Fruit fly (Drosophila melanogaster) whole organism, embryonic: ENCODE measurements around the gene CG42525.

ENCODE experiments used
- C15 ChIP-seq: fragments of 200-800 bp; sonication (Bioruptor generic); IDR thresholded peaks from 3 replicates; pipeline ENCODE4 v1.3.6; 2022; ENCODE audit warnings: missing biosample characterization, missing genetic modification characterization
- CG10209 ChIP-seq: fragments of 200-800 bp; sonication (Bioruptor generic); optimal IDR thresholded peaks from 3 replicates; lab custom pipeline; 2017; ENCODE audit warnings: missing biosample characterization, mild to moderate bottlenecking, missing genetic modification characterization, missing genetic modification reagents
- CG10267 ChIP-seq: fragments of 200-800 bp; sonication (Bioruptor generic); optimal IDR thresholded peaks from 2 replicates; lab custom pipeline; 2018; ENCODE audit warnings: missing biosample characterization, mild to moderate bottlenecking, missing genetic modification characterization, moderate library complexity
- CG10274 ChIP-seq: fragments of 200-800 bp; sonication (Bioruptor generic); optimal IDR thresholded peaks from 3 replicates; lab custom pipeline; 2017; ENCODE audit warnings: missing biosample characterization, mild to moderate bottlenecking, missing genetic modification characterization
- CG10366 ChIP-seq: fragments of 200-800 bp; sonication (Bioruptor generic); IDR thresholded peaks from 2 replicates; pipeline ENCODE4 v1.3.6; 2022; ENCODE audit warnings: missing biosample characterization, missing genetic modification characterization
- CG10565 ChIP-seq: fragments of 200-800 bp; sonication (Bioruptor generic); optimal IDR thresholded peaks from 3 replicates; lab custom pipeline; 2016; ENCODE audit warnings: missing biosample characterization, mild to moderate bottlenecking, missing genetic modification characterization
- CG11247 ChIP-seq: fragments of 200-800 bp; sonication (Bioruptor generic); IDR thresholded peaks from 2 replicates; pipeline ENCODE4 v1.3.6; 2022; ENCODE audit warnings: missing biosample characterization, missing genetic modification characterization
- CG12744 ChIP-seq: fragments of 200-800 bp; sonication (Bioruptor generic); optimal IDR thresholded peaks from 2 replicates; lab custom pipeline; 2016; ENCODE audit warnings: missing biosample characterization, missing genetic modification characterization
- CG12769 ChIP-seq: fragments of 200-800 bp; sonication (Bioruptor generic); optimal IDR thresholded peaks from 2 replicates; lab custom pipeline; 2019; ENCODE audit warnings: missing biosample characterization, mild to moderate bottlenecking, missing genetic modification characterization, moderate library complexity
- CG12942 ChIP-seq: fragments of 200-800 bp; sonication (Bioruptor generic); optimal IDR thresholded peaks from 3 replicates; lab custom pipeline; 2016; ENCODE audit warnings: missing biosample characterization, missing genetic modification characterization
- CG13894 ChIP-seq: fragments of 200-800 bp; sonication (Bioruptor generic); optimal IDR thresholded peaks from 3 replicates; lab custom pipeline; 2018; ENCODE audit warnings: missing biosample characterization, mild to moderate bottlenecking, missing genetic modification characterization, moderate library complexity
- CG1602 ChIP-seq: fragments of 200-800 bp; sonication (Bioruptor generic); optimal IDR thresholded peaks from 3 replicates; lab custom pipeline; 2016; ENCODE audit warnings: missing biosample characterization, missing genetic modification characterization
- CG17385 ChIP-seq: fragments of 200-800 bp; sonication (Bioruptor generic); optimal IDR thresholded peaks from 3 replicates; lab custom pipeline; 2018; ENCODE audit warnings: missing biosample characterization, mild to moderate bottlenecking, missing genetic modification characterization
- CG42726 ChIP-seq: fragments of 200-800 bp; sonication (Bioruptor generic); IDR thresholded peaks from 2 replicates; pipeline ENCODE4 v1.3.6; 2022; ENCODE audit warnings: missing biosample characterization, missing genetic modification characterization; ENCODE audit not compliant: partially characterized antibody
- CG43689 ChIP-seq: fragments of 200-800 bp; sonication (Bioruptor generic); IDR thresholded peaks from 2 replicates; pipeline ENCODE4 v1.3.6; 2022; ENCODE audit warnings: missing biosample characterization, missing genetic modification characterization
- CG7987 ChIP-seq: fragments of 200-800 bp; sonication (Bioruptor generic); optimal IDR thresholded peaks from 2 replicates; lab custom pipeline; 2018; ENCODE audit warnings: missing biosample characterization, mild to moderate bottlenecking, missing genetic modification characterization, moderate library complexity
- CkIIα-i1 ChIP-seq: fragments of 200-800 bp; sonication (Bioruptor generic); IDR thresholded peaks from 2 replicates; pipeline ENCODE4 v1.3.6; 2022; ENCODE audit warnings: missing biosample characterization, missing genetic modification characterization
- CoRest ChIP-seq: fragments of 200-800 bp; sonication (Bioruptor generic); optimal IDR thresholded peaks from 3 replicates; lab custom pipeline; 2018; ENCODE audit warnings: missing biosample characterization, mild to moderate bottlenecking, missing genetic modification characterization, moderate library complexity
- Dad ChIP-seq: fragments of 200-800 bp; sonication (Bioruptor generic); optimal IDR thresholded peaks from 3 replicates; lab custom pipeline; 2016; ENCODE audit warnings: missing biosample characterization, missing genetic modification characterization
- Dek ChIP-seq: fragments of 200-800 bp; sonication (Bioruptor generic); optimal IDR thresholded peaks from 3 replicates; lab custom pipeline; 2019; ENCODE audit warnings: missing biosample characterization, mild to moderate bottlenecking, missing genetic modification characterization, moderate library complexity
- Dip2 ChIP-seq: fragments of 200-800 bp; sonication (Bioruptor generic); IDR thresholded peaks from 2 replicates; pipeline ENCODE4 v1.3.6; 2022; ENCODE audit warnings: missing biosample characterization, missing genetic modification characterization
- Dll ChIP-seq: fragments of 200-800 bp; sonication (Bioruptor generic); IDR thresholded peaks from 4 replicates; pipeline ENCODE4 v1.3.6; 2022; ENCODE audit warnings: missing biosample characterization, missing genetic modification characterization; ENCODE audit not compliant: partially characterized antibody
- Gug ChIP-seq: fragments of 200-800 bp; sonication (Bioruptor generic); IDR thresholded peaks from 4 replicates; pipeline ENCODE4 v1.3.6; 2022; ENCODE audit warnings: missing biosample characterization, missing genetic modification characterization
- HHEX ChIP-seq: fragments of 200-800 bp; sonication (Bioruptor generic); optimal IDR thresholded peaks from 3 replicates; lab custom pipeline; 2017; ENCODE audit warnings: missing biosample characterization, mild to moderate bottlenecking, missing genetic modification characterization, missing genetic modification reagents
- Hey ChIP-seq: fragments of 200-800 bp; sonication (Bioruptor generic); optimal IDR thresholded peaks from 3 replicates; lab custom pipeline; 2018; ENCODE audit warnings: missing biosample characterization, mild to moderate bottlenecking, missing genetic modification characterization
- Lhr ChIP-seq: fragments of 200-800 bp; sonication (Bioruptor generic); optimal IDR thresholded peaks from 3 replicates; lab custom pipeline; 2017; ENCODE audit warnings: mild to moderate bottlenecking, missing biosample characterization, missing genetic modification reagents, missing genetic modification characterization
- MBD-R2 ChIP-seq: fragments of 200-800 bp; sonication (Bioruptor generic); IDR thresholded peaks from 2 replicates; pipeline ENCODE4 v1.3.6; 2022; ENCODE audit warnings: missing biosample characterization, missing genetic modification characterization
- NC2α ChIP-seq: fragments of 200-800 bp; sonication (Bioruptor generic); optimal IDR thresholded peaks from 2 replicates; lab custom pipeline; 2016; ENCODE audit warnings: missing biosample characterization, missing genetic modification characterization
- NK7.1 ChIP-seq: fragments of 200-800 bp; sonication (Bioruptor generic); optimal IDR thresholded peaks from 3 replicates; lab custom pipeline; 2016; ENCODE audit warnings: missing biosample characterization, missing genetic modification characterization
- NfI ChIP-seq: fragments of 200-800 bp; sonication (Bioruptor generic); optimal IDR thresholded peaks from 3 replicates; lab custom pipeline; 2018; ENCODE audit warnings: missing biosample characterization, mild to moderate bottlenecking, missing genetic modification characterization, moderate library complexity
- Optix ChIP-seq: fragments of 200-800 bp; sonication (Bioruptor generic); IDR thresholded peaks from 3 replicates; pipeline ENCODE4 v1.3.6; 2022; ENCODE audit warnings: missing biosample characterization, missing genetic modification characterization
- Poxn ChIP-seq: fragments of 200-800 bp; sonication (Bioruptor generic); IDR thresholded peaks from 2 replicates; pipeline ENCODE4 v1.3.6; 2022; ENCODE audit warnings: missing biosample characterization, missing genetic modification characterization
- TFAM ChIP-seq: fragments of 200-800 bp; sonication (Bioruptor generic); optimal IDR thresholded peaks from 2 replicates; lab custom pipeline; 2017; ENCODE audit warnings: missing biosample characterization, missing genetic modification characterization, inconsistent platforms
- ash1 ChIP-seq: fragments of 200-800 bp; sonication (Bioruptor generic); optimal IDR thresholded peaks from 2 replicates; lab custom pipeline; 2018; ENCODE audit warnings: missing biosample characterization, mild to moderate bottlenecking, missing genetic modification characterization
- bab2 ChIP-seq: fragments of 200-800 bp; sonication (Bioruptor generic); optimal IDR thresholded peaks from 2 replicates; lab custom pipeline; 2016; ENCODE audit warnings: missing biosample characterization, missing genetic modification characterization
- bsh ChIP-seq, 2 experiments: fragments of 200-800 bp; sonication (Bioruptor generic); optimal IDR thresholded peaks; 2 replicates each; lab custom pipeline; 2017 to 2018; ENCODE audit warnings: mild to moderate bottlenecking in 2 of 2, missing biosample characterization in 2 of 2, missing genetic modification characterization in 2 of 2, moderate library complexity in 1 of 2
- caup ChIP-seq: fragments of 200-800 bp; sonication (Bioruptor generic); optimal IDR thresholded peaks from 3 replicates; lab custom pipeline; 2017; ENCODE audit warnings: missing biosample characterization, mild to moderate bottlenecking, missing genetic modification characterization, moderate library complexity; ENCODE audit not compliant: severe bottlenecking
- crol ChIP-seq: fragments of 200-800 bp; sonication (Bioruptor generic); IDR thresholded peaks from 2 replicates; pipeline ENCODE4 v1.3.6; 2022; ENCODE audit warnings: missing biosample characterization, missing genetic modification characterization
- dmrt11E ChIP-seq: fragments of 200-800 bp; sonication (Bioruptor generic); optimal IDR thresholded peaks from 3 replicates; lab custom pipeline; 2018; ENCODE audit warnings: missing biosample characterization, mild to moderate bottlenecking, missing genetic modification characterization, moderate library complexity
- exex ChIP-seq: fragments of 200-800 bp; sonication (Bioruptor generic); optimal IDR thresholded peaks from 4 replicates; lab custom pipeline; 2018; ENCODE audit warnings: missing biosample characterization, mild to moderate bottlenecking, missing genetic modification characterization, moderate library complexity
- gce ChIP-seq: fragments of 200-800 bp; sonication (Bioruptor generic); IDR thresholded peaks from 3 replicates; pipeline ENCODE4 v1.3.6; 2022; ENCODE audit warnings: missing biosample characterization, missing genetic modification characterization
- insv ChIP-seq, 2 experiments: fragments of 200-800 bp; sonication (Bioruptor generic); optimal IDR thresholded peaks; 3 replicates each; lab custom pipeline; 2016 to 2018; ENCODE audit warnings: missing biosample characterization in 2 of 2, missing genetic modification characterization in 2 of 2
- luna ChIP-seq: fragments of 200-800 bp; sonication (Bioruptor generic); optimal IDR thresholded peaks from 2 replicates; lab custom pipeline; 2016; ENCODE audit warnings: missing biosample characterization, missing genetic modification characterization
- peb ChIP-seq: fragments of 200-800 bp; sonication (Bioruptor generic); IDR thresholded peaks from 2 replicates; pipeline ENCODE4 v1.3.6; 2022; ENCODE audit warnings: missing biosample characterization, missing genetic modification characterization
- rib ChIP-seq: fragments of 200-800 bp; sonication (Bioruptor generic); IDR thresholded peaks from 2 replicates; pipeline ENCODE4 v1.3.6; 2022; ENCODE audit warnings: missing biosample characterization, missing genetic modification characterization
- sqz ChIP-seq: fragments of 200-800 bp; sonication (Bioruptor generic); optimal IDR thresholded peaks from 3 replicates; lab custom pipeline; 2018; ENCODE audit warnings: missing biosample characterization, mild to moderate bottlenecking, missing genetic modification characterization
- trem ChIP-seq: fragments of 200-800 bp; optimal IDR thresholded peaks from 3 replicates; lab custom pipeline; 2019; ENCODE audit warnings: missing biosample characterization, mild to moderate bottlenecking, missing genetic modification characterization, moderate library complexity
- yki ChIP-seq: fragments of >200 bp; optimal IDR thresholded peaks from 3 replicates; lab custom pipeline; 2018

The CG42525 gene

dm6 chr3L:3148125-3149059 lies 41.2 kb downstream of the CG42525 start, which contains the start of the genes Usp5 and BtbVII (continued):
- TF ChIP-seq insv (GFP tag; optimal IDR thresholded peaks at IDR 0.05; lab: Kevin White, UChicago) (peak in 1 of 2 experiments; percentile 11), Gug (peak; percentile 65; the same call in 2 of the 4 replicates), bab2 (GFP tag; lab: Kevin White, UChicago) (peak; percentile 56), Hey (tag; lab: Kevin White, UChicago) (no peak), CG42726 (peak; percentile 49; the same call in 1 of the 2 replicates), dmrt11E (tag; lab: Kevin White, UChicago) (peak; percentile 55), CG10366 (GFP tag; lab: Robert Waterston, UW) (peak; percentile 50), CG13894 (peak; percentile 75), caup (GFP tag; lab: Kevin White, UChicago) (peak; percentile 34), yki (no peak), CG10565 (GFP tag; lab: Kevin White, UChicago) (no peak), TFAM (GFP tag; lab: Kevin White, UChicago) (no peak), luna (GFP tag; lab: Kevin White, UChicago) (peak; percentile 48), CG1602 (GFP tag; lab: Kevin White, UChicago) (peak; percentile 47), CoRest (tag; lab: Kevin White, UChicago) (peak; percentile 49), NfI (GFP tag; lab: Kevin White, UChicago) (peak; percentile 54), NK7.1 (GFP tag; lab: Kevin White, UChicago) (peak; percentile 32), CG10209 (peak; percentile 56), CG10274 (no peak), exex (peak; percentile 16), Optix (GFP tag; lab: Robert Waterston, UW) (peak; percentile 33; the same call in 1 of the 3 replicates), HHEX (no peak), MBD-R2 (GFP tag; lab: Robert Waterston, UW) (peak; percentile 83), CG12769 (tag; lab: Kevin White, UChicago) (peak; percentile 78), ash1 (GFP tag; lab: Kevin White, UChicago) (no peak), CG10267 (tag; lab: Kevin White, UChicago) (peak; percentile 57), CG43689 (no peak), peb (GFP tag; lab: Robert Waterston, UW) (0 out of 2 replicates have a peak, but pooled peaks have one; percentile 17), crol (GFP tag; lab: Robert Waterston, UW) (no peak), trem (tag; lab: Kevin White, UChicago) (peak; percentile 99), gce (GFP tag; lab: Robert Waterston, UW) (no peak), sqz (GFP tag; lab: Kevin White, UChicago) (peak; percentile 53), Dip2 (GFP tag; lab: Robert Waterston, UW) (no peak), Dll (peak; percentile 100), rib (GFP tag; lab: Robert Waterston, UW) (peak; percentile 91), bsh (GFP tag; optimal IDR thresholded peaks at IDR 0.05; lab: Kevin White, UChicago) (peak in 1 of 2 experiments; percentile 51), CG17385 (GFP tag; lab: Kevin White, UChicago) (no peak), C15 (GFP tag; lab: Robert Waterston, UW) (no peak), Poxn (GFP tag; lab: Robert Waterston, UW) (no peak), CG11247 (GFP tag; lab: Robert Waterston, UW) (peak; percentile 48; the same call in 1 of the 2 replicates), CG12942 (peak; percentile 50), Dad (peak; percentile 14), Lhr (GFP tag; lab: Kevin White, UChicago) (peak; percentile 72), CG7987 (no peak), CkIIα-i1 (GFP tag; lab: Robert Waterston, UW) (no peak), NC2α (no peak), CG12744 (GFP tag; lab: Kevin White, UChicago) (peak; percentile 26), Dek (tag; lab: Kevin White, UChicago) (peak; percentile 46)
